Fruit fly (Drosophila melanogaster): ENCODE data around the gene CG1958.

Gene CG1958

DNA sequence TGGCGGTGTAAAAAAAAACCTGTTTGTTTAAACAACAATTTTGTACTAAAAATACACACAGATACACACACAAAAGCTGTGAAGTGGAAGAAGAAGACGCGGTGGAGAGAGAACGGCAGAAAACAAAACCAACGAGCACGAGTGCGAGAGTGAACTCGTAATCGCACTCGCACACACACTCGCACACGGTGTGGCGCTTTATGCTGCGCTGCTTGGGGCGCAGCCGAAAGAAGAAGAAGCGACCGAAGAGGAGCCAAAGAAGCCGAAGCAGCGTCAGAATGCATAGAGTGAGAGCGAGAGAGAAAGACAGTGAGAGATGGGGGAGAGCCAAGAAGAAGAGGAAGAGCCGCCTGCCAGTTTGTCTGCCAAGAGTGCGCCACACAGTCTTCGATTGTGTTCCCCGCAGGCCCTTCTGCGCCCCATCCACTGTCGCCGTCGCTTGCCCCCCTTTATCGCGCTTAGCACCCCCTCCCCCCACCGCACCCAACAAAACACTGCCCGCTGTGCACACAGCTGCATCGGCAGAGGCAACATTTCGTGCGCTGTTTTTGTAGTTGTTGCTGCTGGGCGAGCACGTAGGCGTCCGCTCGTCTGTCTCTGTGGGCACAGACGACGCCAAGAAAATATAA, 34.1 kb downstream of the CG1958 start (continued):
- no peak for TF ChIP-seq D19A (tag; optimal IDR thresholded peaks at IDR 0.05)
- no peak for TF ChIP-seq zfh1 (GFP tag; IDR thresholded peaks at IDR 0.05)
- TF ChIP-seq CG11723 (GFP tag; optimal IDR thresholded peaks at IDR 0.05), result no peak
- peak; percentile 60 to 64 for TF ChIP-seq Trl (optimal IDR thresholded peaks at IDR 0.05)
- no peak for TF ChIP-seq Trl (GFP tag; optimal IDR thresholded peaks at IDR 0.05)
- TF ChIP-seq CG1602 (GFP tag; optimal IDR thresholded peaks at IDR 0.05), result no peak
- TF ChIP-seq fd102C (GFP tag; optimal IDR thresholded peaks at IDR 0.05), result no peak
- TF ChIP-seq CG11695 (GFP tag; IDR thresholded peaks at IDR 0.05), result no peak
- TF ChIP-seq psq (GFP tag; optimal IDR thresholded peaks at IDR 0.05), result peak; percentile 46
- TF ChIP-seq dpn (GFP tag; optimal IDR thresholded peaks at IDR 0.05), result no peak
- TF ChIP-seq CG17361 (GFP tag; IDR thresholded peaks at IDR 0.05), result no peak
- TF ChIP-seq br (optimal IDR thresholded peaks at IDR 0.05), result no peak
- no peak for TF ChIP-seq CG16779 (GFP tag; IDR thresholded peaks at IDR 0.05)
- TF ChIP-seq ap (GFP tag; IDR thresholded peaks at IDR 0.05), result no peak
- TF ChIP-seq pros (GFP tag; optimal IDR thresholded peaks at IDR 0.05), result peak; percentile 78
- TF ChIP-seq trh (GFP tag; optimal IDR thresholded peaks at IDR 0.05), result no peak
- no peak for TF ChIP-seq luna (GFP tag; optimal IDR thresholded peaks at IDR 0.05)
- no peak for TF ChIP-seq en (GFP tag; optimal IDR thresholded peaks at IDR 0.05)
- TF ChIP-seq CG8924 (tag; optimal IDR thresholded peaks at IDR 0.05), result no peak
- no peak for TF ChIP-seq CG2199 (GFP tag; IDR thresholded peaks at IDR 0.05)
- TF ChIP-seq her (GFP tag; optimal IDR thresholded peaks at IDR 0.05), result no peak
- no peak for TF ChIP-seq CG9817 (tag; optimal IDR thresholded peaks at IDR 0.05)
- TF ChIP-seq p53 (GFP tag; optimal IDR thresholded peaks at IDR 0.05), result no peak
- TF ChIP-seq CG15696 (tag; optimal IDR thresholded peaks at IDR 0.05), result no peak
- no peak for TF ChIP-seq Sox102F (GFP tag; optimal IDR thresholded peaks at IDR 0.05)
- no peak for TF ChIP-seq CG2120 (GFP tag; optimal IDR thresholded peaks at IDR 0.05)
- no peak for TF ChIP-seq Dp (GFP tag; optimal IDR thresholded peaks at IDR 0.05)
- TF ChIP-seq ttk (GFP tag; IDR thresholded peaks at IDR 0.05), result peak; percentile 25; the same call in 1 of the 2 replicates
- no peak for TF ChIP-seq disco-r (GFP tag; optimal IDR thresholded peaks at IDR 0.05)
- no peak for TF ChIP-seq gsb (GFP tag; IDR thresholded peaks at IDR 0.05)
- no peak for TF ChIP-seq lilli (GFP tag; optimal IDR thresholded peaks at IDR 0.05)
- TF ChIP-seq CG6175 (GFP tag; IDR thresholded peaks at IDR 0.05), result peak; percentile 93
- no peak for TF ChIP-seq NC2β (GFP tag; optimal IDR thresholded peaks at IDR 0.05)
- no peak for TF ChIP-seq pb (GFP tag; optimal IDR thresholded peaks at IDR 0.05)
- 0 out of 3 replicates have a peak, but pooled peaks have one; percentile 32 for TF ChIP-seq CG6791 (GFP tag; IDR thresholded peaks at IDR 0.05; ENCODE audit: partially characterized antibody)
- TF ChIP-seq twi (tag; optimal IDR thresholded peaks at IDR 0.05), result no peak
- TF ChIP-seq Camta (GFP tag; optimal IDR thresholded peaks at IDR 0.05), result no peak
- no peak for TF ChIP-seq CG8290 (GFP tag; optimal IDR thresholded peaks at IDR 0.05)
- peak in 1 of 2 experiments; percentile 62 for TF ChIP-seq CG8290 (tag; optimal IDR thresholded peaks at IDR 0.05)
- TF ChIP-seq Hmr (GFP tag; optimal IDR thresholded peaks at IDR 0.05), result no peak
- no peak for TF ChIP-seq CG1647 (GFP tag; optimal IDR thresholded peaks at IDR 0.05)
- TF ChIP-seq sd (tag; optimal IDR thresholded peaks at IDR 0.05), result peak; percentile 64
- TF ChIP-seq ci (GFP tag; IDR thresholded peaks at IDR 0.05), result peak; percentile 72; the same call in 2 of the 3 replicates
- no peak for TF ChIP-seq fu2 (GFP tag; optimal IDR thresholded peaks at IDR 0.05)
- TF ChIP-seq Fer2 (tag; optimal IDR thresholded peaks at IDR 0.05), result no peak
- no peak for TF ChIP-seq D19B (GFP tag; optimal IDR thresholded peaks at IDR 0.05)
- TF ChIP-seq cwo (GFP tag; optimal IDR thresholded peaks at IDR 0.05), result no peak
- no peak for TF ChIP-seq chif (GFP tag; optimal IDR thresholded peaks at IDR 0.05)
- no peak for TF ChIP-seq Bteb2 (GFP tag; optimal IDR thresholded peaks at IDR 0.05)
- no peak for TF ChIP-seq CG10431 (GFP tag; optimal IDR thresholded peaks at IDR 0.05)
- TF ChIP-seq jing (GFP tag; optimal IDR thresholded peaks at IDR 0.05), result no peak
- TF ChIP-seq maf-S (GFP tag; optimal IDR thresholded peaks at IDR 0.05), result no peak
- no peak for TF ChIP-seq Abd-B (GFP tag; optimal IDR thresholded peaks at IDR 0.05)

All from whole organism, embryonic.